Worm (Caenorhabditis elegans): ENCODE results near the gene K10D6.4.

DNA sequence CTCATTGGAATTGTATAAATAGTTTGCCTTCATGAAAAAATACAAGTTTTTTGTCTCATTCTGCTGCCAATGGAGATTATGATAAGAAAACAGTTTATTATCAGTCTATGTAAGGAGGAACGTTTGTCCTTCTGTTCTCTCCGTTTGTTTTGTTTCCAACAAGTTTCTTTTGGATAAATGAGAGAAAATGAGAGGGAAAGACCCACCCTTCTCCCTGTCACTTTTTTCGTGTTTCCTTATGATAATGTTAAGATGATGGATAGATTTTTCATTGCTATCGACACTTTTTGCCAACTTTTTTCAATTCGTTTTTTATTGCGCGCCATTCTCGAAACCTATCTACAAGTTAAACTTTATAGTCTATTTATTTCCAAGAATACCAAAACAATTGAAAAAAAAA, 29.5 kb downstream of the K10D6.4 start:
- no peak for TF ChIP-seq flt-1 (GFP tag; IDR thresholded peaks at IDR 0.05)
- TF ChIP-seq ama-1 (optimal IDR thresholded peaks at IDR 0.05), result no peak
- no peak for TF ChIP-seq hmg-4 (GFP tag; optimal IDR thresholded peaks at IDR 0.05)
- TF ChIP-seq F13C5.2 (tag; optimal IDR thresholded peaks at IDR 0.05), result no peak
- TF ChIP-seq pes-1 (GFP tag; IDR thresholded peaks at IDR 0.05), result no peak
- TF ChIP-seq B0310.2 (tag; optimal IDR thresholded peaks at IDR 0.05), result no peak
- TF ChIP-seq ets-7 (tag; optimal IDR thresholded peaks at IDR 0.05), result no peak
- no peak for TF ChIP-seq scrt-1 (GFP tag; IDR thresholded peaks at IDR 0.05)
- TF ChIP-seq sea-1 (GFP tag; conservative IDR thresholded peaks at IDR 0.05), result no peak
- no peak for TF ChIP-seq ceh-36 (tag; optimal IDR thresholded peaks at IDR 0.05)
- TF ChIP-seq hnd-1 (tag; optimal IDR thresholded peaks at IDR 0.05), result no peak
- TF ChIP-seq tbx-11 (GFP tag; IDR thresholded peaks at IDR 0.05), result no peak
- TF ChIP-seq tra-4 (tag; optimal IDR thresholded peaks at IDR 0.05), result no peak
- no peak for TF ChIP-seq ceh-13 (GFP tag; optimal IDR thresholded peaks at IDR 0.05)

All from whole organism, early embryonic.